Comparison of ENCODE assay signal across 1 fruit fly cellular context in the genomic region with DNA sequence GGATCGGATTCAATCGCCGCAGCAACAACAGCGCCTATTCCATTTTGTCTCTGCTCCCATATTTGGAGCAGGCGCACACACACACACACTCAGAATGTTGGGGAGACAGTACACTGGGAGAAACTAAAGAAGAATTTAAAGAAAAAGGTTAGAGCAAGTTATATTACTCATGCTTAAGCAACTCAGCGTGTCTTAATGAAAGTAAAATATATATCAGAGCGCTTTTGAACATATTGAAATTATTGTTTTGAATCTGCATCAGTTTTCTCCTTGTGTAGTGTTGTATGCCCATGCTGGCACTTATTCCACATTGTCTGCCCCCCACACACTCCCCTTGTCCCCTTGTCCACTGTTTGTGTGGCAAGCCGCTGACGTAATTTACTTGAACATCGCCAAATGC.
TF ChIP-seq lines count a peak whose summit lies in the region.

No protein-coding gene starts in this region.

TF ChIP-seq in whole organism, embryonic, 481 proteins besides CTCF, POLR2A, EP300 and RAD21 (continued from another document and continues in another):
- TF ChIP-seq Side (GFP tag; optimal IDR thresholded peaks at IDR 0.05; lab: Kevin White, UChicago): peak; percentile 72
- peak; percentile 80 for TF ChIP-seq CG1792 (GFP tag; optimal IDR thresholded peaks at IDR 0.05; lab: Kevin White, UChicago)
- peak; percentile 29 for TF ChIP-seq CG6654 (GFP tag; optimal IDR thresholded peaks at IDR 0.05; lab: Kevin White, UChicago)
- no peak for TF ChIP-seq hbn (GFP tag; IDR thresholded peaks at IDR 0.05; lab: Robert Waterston, UW; ENCODE audit: partially characterized antibody)
- TF ChIP-seq CG2712 (tag; optimal IDR thresholded peaks at IDR 0.05; lab: Kevin White, UChicago): no peak
- TF ChIP-seq Rx (GFP tag; IDR thresholded peaks at IDR 0.05; lab: Robert Waterston, UW): peak; percentile 76
- no peak for TF ChIP-seq mld (GFP tag; IDR thresholded peaks at IDR 0.05; lab: Robert Waterston, UW; ENCODE audit: partially characterized antibody)
- no peak for TF ChIP-seq Sin3A (optimal IDR thresholded peaks at IDR 0.05; lab: Kevin White, UChicago)
- TF ChIP-seq CG13287 (GFP tag; IDR thresholded peaks at IDR 0.05; lab: Robert Waterston, UW; ENCODE audit: partially characterized antibody): no peak
- peak; percentile 67 for TF ChIP-seq fu2 (GFP tag; optimal IDR thresholded peaks at IDR 0.05; lab: Kevin White, UChicago)
- TF ChIP-seq sens-2 (GFP tag; IDR thresholded peaks at IDR 0.05; lab: Robert Waterston, UW): peak; percentile 69; the same call in 1 of the 2 replicates
- TF ChIP-seq h (optimal IDR thresholded peaks at IDR 0.05; lab: Kevin White, UChicago): no peak
- TF ChIP-seq D19A (tag; optimal IDR thresholded peaks at IDR 0.05; lab: Kevin White, UChicago): peak; percentile 70
- TF ChIP-seq CG6272 (GFP tag; IDR thresholded peaks at IDR 0.05; lab: Robert Waterston, UW): peak; percentile 65
- peak; percentile 73 for TF ChIP-seq scrt (GFP tag; optimal IDR thresholded peaks at IDR 0.05; lab: Kevin White, UChicago)
- TF ChIP-seq emc (GFP tag; optimal IDR thresholded peaks at IDR 0.05; lab: Kevin White, UChicago): peak; percentile 50
- no peak for TF ChIP-seq CG9797 (GFP tag; optimal IDR thresholded peaks at IDR 0.05; lab: Kevin White, UChicago)
- TF ChIP-seq NFAT (GFP tag; IDR thresholded peaks at IDR 0.05; lab: Robert Waterston, UW): 0 out of 2 replicates have a peak, but pooled peaks have one; percentile 13
- peak; percentile 43 for TF ChIP-seq CG30431 (GFP tag; optimal IDR thresholded peaks at IDR 0.05; lab: Kevin White, UChicago)
- peak; percentile 50 for TF ChIP-seq dm (GFP tag; optimal IDR thresholded peaks at IDR 0.05; lab: Kevin White, UChicago)
- peak; percentile 77 for TF ChIP-seq CG30403 (GFP tag; optimal IDR thresholded peaks at IDR 0.05; lab: Kevin White, UChicago)
- peak; percentile 69 for TF ChIP-seq ap (GFP tag; IDR thresholded peaks at IDR 0.05; lab: Robert Waterston, UW)
- TF ChIP-seq CG7372 (GFP tag; IDR thresholded peaks at IDR 0.05; lab: Robert Waterston, UW): peak; percentile 73
- TF ChIP-seq PHDP (tag; optimal IDR thresholded peaks at IDR 0.05; lab: Kevin White, UChicago): peak; percentile 80
- TF ChIP-seq hb (GFP tag; IDR thresholded peaks at IDR 0.05; lab: Robert Waterston, UW; ENCODE audit: partially characterized antibody): no peak
- TF ChIP-seq CG15073 (GFP tag; optimal IDR thresholded peaks at IDR 0.05; lab: Kevin White, UChicago): no peak
- TF ChIP-seq CG6683 (GFP tag; optimal IDR thresholded peaks at IDR 0.05; lab: Kevin White, UChicago): peak; percentile 58
- peak; percentile 71; the same call in 2 of the 3 replicates for TF ChIP-seq ken (GFP tag; IDR thresholded peaks at IDR 0.05; lab: Robert Waterston, UW)
- TF ChIP-seq CG9437 (GFP tag; optimal IDR thresholded peaks at IDR 0.05; lab: Kevin White, UChicago): peak; percentile 52
- no peak for TF ChIP-seq YL-1 (GFP tag; optimal IDR thresholded peaks at IDR 0.05; lab: Kevin White, UChicago)
- TF ChIP-seq CG2875 (GFP tag; optimal IDR thresholded peaks at IDR 0.05; lab: Kevin White, UChicago): peak; percentile 58
- TF ChIP-seq Antp (GFP tag; optimal IDR thresholded peaks at IDR 0.05; lab: Kevin White, UChicago): peak; percentile 71
- TF ChIP-seq run (tag; optimal IDR thresholded peaks at IDR 0.05; lab: Kevin White, UChicago): peak; percentile 43
- TF ChIP-seq vfl (GFP tag; optimal IDR thresholded peaks at IDR 0.05; lab: Kevin White, UChicago): peak; percentile 45
- TF ChIP-seq exex (tag; optimal IDR thresholded peaks at IDR 0.05; lab: Kevin White, UChicago): peak; percentile 27
- TF ChIP-seq crol (GFP tag; IDR thresholded peaks at IDR 0.05; lab: Robert Waterston, UW): peak; percentile 58
- peak; percentile 56 for TF ChIP-seq CG10543 (GFP tag; optimal IDR thresholded peaks at IDR 0.05; lab: Kevin White, UChicago)
- peak; percentile 62 for TF ChIP-seq CG10959 (GFP tag; IDR thresholded peaks at IDR 0.05; lab: Robert Waterston, UW)
- peak; percentile 73 for TF ChIP-seq CG6854 (GFP tag; optimal IDR thresholded peaks at IDR 0.05; lab: Kevin White, UChicago)
- no peak for TF ChIP-seq Tbp (GFP tag; optimal IDR thresholded peaks at IDR 0.05; lab: Kevin White, UChicago)
- TF ChIP-seq Hr3 (GFP tag; optimal IDR thresholded peaks at IDR 0.05; lab: Kevin White, UChicago): peak; percentile 72
- peak; percentile 51; the same call in 1 of the 3 replicates for TF ChIP-seq CG11093 (GFP tag; IDR thresholded peaks at IDR 0.05; lab: Robert Waterston, UW)
- TF ChIP-seq Ada2b (GFP tag; IDR thresholded peaks at IDR 0.05; lab: Robert Waterston, UW): peak; percentile 80
- peak; percentile 51 for TF ChIP-seq Fer2 (tag; optimal IDR thresholded peaks at IDR 0.05; lab: Kevin White, UChicago)
- TF ChIP-seq CG11456 (GFP tag; IDR thresholded peaks at IDR 0.05; lab: Robert Waterston, UW): peak; percentile 81
- TF ChIP-seq Ets65A (GFP tag; lab: Kevin White, UChicago): peak; percentile 97
- peak; percentile 69 for TF ChIP-seq chm (GFP tag; IDR thresholded peaks at IDR 0.05; lab: Robert Waterston, UW)
- TF ChIP-seq Ptx1 (GFP tag; IDR thresholded peaks at IDR 0.05; lab: Robert Waterston, UW): peak; percentile 82
- TF ChIP-seq ERR (GFP tag; optimal IDR thresholded peaks at IDR 0.05; lab: Kevin White, UChicago): peak; percentile 80
- 0 out of 3 replicates have a peak, but pooled peaks have one; percentile 39 for TF ChIP-seq CG7357 (GFP tag; IDR thresholded peaks at IDR 0.05; lab: Robert Waterston, UW)
- TF ChIP-seq nmo (GFP tag; optimal IDR thresholded peaks at IDR 0.05; lab: Kevin White, UChicago): peak; percentile 86
- peak; percentile 76 for TF ChIP-seq caup (GFP tag; optimal IDR thresholded peaks at IDR 0.05; lab: Kevin White, UChicago; ENCODE audit: severe bottlenecking)
- TF ChIP-seq Hr39 (optimal IDR thresholded peaks at IDR 0.05; lab: Kevin White, UChicago): no peak
- peak; percentile 75 for TF ChIP-seq Awh (GFP tag; IDR thresholded peaks at IDR 0.05; lab: Robert Waterston, UW)
- TF ChIP-seq CG15269 (tag; optimal IDR thresholded peaks at IDR 0.05; lab: Kevin White, UChicago): peak; percentile 81
- TF ChIP-seq Eip74EF (GFP tag; optimal IDR thresholded peaks at IDR 0.05; lab: Kevin White, UChicago): peak in 1 of 2 experiments; percentile 78
- peak; percentile 41 for TF ChIP-seq CG9609 (GFP tag; optimal IDR thresholded peaks at IDR 0.05; lab: Kevin White, UChicago)
- TF ChIP-seq tin (GFP tag; optimal IDR thresholded peaks at IDR 0.05; lab: Kevin White, UChicago): peak; percentile 82
- peak; percentile 61 for TF ChIP-seq CHES-1-like (GFP tag; optimal IDR thresholded peaks at IDR 0.05; lab: Kevin White, UChicago)
- TF ChIP-seq CG10321 (GFP tag; IDR thresholded peaks at IDR 0.05; lab: Robert Waterston, UW): 0 out of 2 replicates have a peak, but pooled peaks have one; percentile 13
- peak; percentile 8 for TF ChIP-seq CG34376 (GFP tag; optimal IDR thresholded peaks at IDR 0.05; lab: Kevin White, UChicago)
- peak; percentile 83 for TF ChIP-seq pnt (GFP tag; optimal IDR thresholded peaks at IDR 0.05; lab: Kevin White, UChicago)
- peak; percentile 61; the same call in 1 of the 2 replicates for TF ChIP-seq gsb (GFP tag; IDR thresholded peaks at IDR 0.05; lab: Robert Waterston, UW)
- peak; percentile 77 for TF ChIP-seq Aef1 (GFP tag; IDR thresholded peaks at IDR 0.05; lab: Robert Waterston, UW)
- TF ChIP-seq Sox102F (GFP tag; optimal IDR thresholded peaks at IDR 0.05; lab: Kevin White, UChicago): peak; percentile 87
- TF ChIP-seq row (GFP tag; IDR thresholded peaks at IDR 0.05; lab: Robert Waterston, UW): peak; percentile 87
- peak; percentile 62 for TF ChIP-seq CG6813 (GFP tag; optimal IDR thresholded peaks at IDR 0.05; lab: Kevin White, UChicago)
- peak; percentile 75 for TF ChIP-seq CG14441 (GFP tag; IDR thresholded peaks at IDR 0.05; lab: Robert Waterston, UW)
- peak; percentile 61 for TF ChIP-seq CG14965 (GFP tag; optimal IDR thresholded peaks at IDR 0.05; lab: Kevin White, UChicago; ENCODE audit: borderline replicate concordance)
- peak; percentile 48 for TF ChIP-seq NC2β (GFP tag; optimal IDR thresholded peaks at IDR 0.05; lab: Kevin White, UChicago)
- peak; percentile 69 for TF ChIP-seq gro (GFP tag; optimal IDR thresholded peaks at IDR 0.05; lab: Kevin White, UChicago)
- peak; percentile 57 for TF ChIP-seq Bdp1 (GFP tag; optimal IDR thresholded peaks at IDR 0.05; lab: Kevin White, UChicago)
- no peak for TF ChIP-seq nom (GFP tag; optimal IDR thresholded peaks at IDR 0.05; lab: Kevin White, UChicago)
- peak; percentile 65 for TF ChIP-seq CG9215 (GFP tag; IDR thresholded peaks at IDR 0.05; lab: Robert Waterston, UW)
- TF ChIP-seq Fer1 (GFP tag; optimal IDR thresholded peaks at IDR 0.05; lab: Kevin White, UChicago): peak; percentile 88
- no peak for TF ChIP-seq knrl (GFP tag; IDR thresholded peaks at IDR 0.05; lab: Robert Waterston, UW; ENCODE audit: partially characterized antibody)
- peak; percentile 79 for TF ChIP-seq Meics (GFP tag; optimal IDR thresholded peaks at IDR 0.05; lab: Kevin White, UChicago)
- TF ChIP-seq Dref (GFP tag; IDR thresholded peaks at IDR 0.05; lab: Robert Waterston, UW): no peak
- TF ChIP-seq MTF-1 (GFP tag; optimal IDR thresholded peaks at IDR 0.05; lab: Kevin White, UChicago; ENCODE audit: borderline replicate concordance): peak; percentile 49
- peak; percentile 66 for TF ChIP-seq ewg (GFP tag; optimal IDR thresholded peaks at IDR 0.05; lab: Kevin White, UChicago)
- peak; percentile 71 for TF ChIP-seq nau (GFP tag; optimal IDR thresholded peaks at IDR 0.05; lab: Kevin White, UChicago)
- TF ChIP-seq Drgx (GFP tag; IDR thresholded peaks at IDR 0.05; lab: Robert Waterston, UW): peak; percentile 91
- TF ChIP-seq CG18476 (GFP tag; optimal IDR thresholded peaks at IDR 0.05; lab: Kevin White, UChicago): peak; percentile 67
- TF ChIP-seq bowl (GFP tag; IDR thresholded peaks at IDR 0.05; lab: Robert Waterston, UW): no peak
- TF ChIP-seq CG34422 (GFP tag; IDR thresholded peaks at IDR 0.05; lab: Robert Waterston, UW): peak; percentile 74
- peak; percentile 55 for TF ChIP-seq HLH54F (GFP tag; optimal IDR thresholded peaks at IDR 0.05; lab: Kevin White, UChicago)
- TF ChIP-seq CG8281 (tag; optimal IDR thresholded peaks at IDR 0.05; lab: Kevin White, UChicago): peak; percentile 32
- no peak for TF ChIP-seq hkb (optimal IDR thresholded peaks at IDR 0.05; lab: Kevin White, UChicago)
- peak; percentile 81 for TF ChIP-seq hkb (GFP tag; IDR thresholded peaks at IDR 0.05; lab: Robert Waterston, UW)
- TF ChIP-seq br (optimal IDR thresholded peaks at IDR 0.05; lab: Kevin White, UChicago): no peak
- peak; percentile 8 for TF ChIP-seq CG2116 (GFP tag; optimal IDR thresholded peaks at IDR 0.05; lab: Kevin White, UChicago)
- peak; percentile 50 for TF ChIP-seq cato (GFP tag; optimal IDR thresholded peaks at IDR 0.05; lab: Kevin White, UChicago; ENCODE audit: borderline replicate concordance)
- TF ChIP-seq cwo (GFP tag; optimal IDR thresholded peaks at IDR 0.05; lab: Kevin White, UChicago): peak; percentile 79
- peak; percentile 77 for TF ChIP-seq CG1024 (GFP tag; IDR thresholded peaks at IDR 0.05; lab: Robert Waterston, UW)
- peak; percentile 49 for TF ChIP-seq CG16815 (GFP tag; optimal IDR thresholded peaks at IDR 0.05; lab: Kevin White, UChicago)
- TF ChIP-seq CG12071 (GFP tag; optimal IDR thresholded peaks at IDR 0.05; lab: Kevin White, UChicago): peak; percentile 72
- peak; percentile 84 for TF ChIP-seq CG4820 (GFP tag; optimal IDR thresholded peaks at IDR 0.05; lab: Kevin White, UChicago)
- TF ChIP-seq pros (GFP tag; optimal IDR thresholded peaks at IDR 0.05; lab: Kevin White, UChicago): no peak
- TF ChIP-seq CG12236 (GFP tag; optimal IDR thresholded peaks at IDR 0.05; lab: Kevin White, UChicago): peak; percentile 49
- TF ChIP-seq ATbp (GFP tag; optimal IDR thresholded peaks at IDR 0.05; lab: Kevin White, UChicago): peak; percentile 76
- peak; percentile 74 for TF ChIP-seq NfI (GFP tag; optimal IDR thresholded peaks at IDR 0.05; lab: Kevin White, UChicago)
- TF ChIP-seq CG16863 (GFP tag; optimal IDR thresholded peaks at IDR 0.05; lab: Kevin White, UChicago): peak; percentile 70
- TF ChIP-seq jing (GFP tag; optimal IDR thresholded peaks at IDR 0.05; lab: Kevin White, UChicago): peak; percentile 47
- TF ChIP-seq CG14050 (GFP tag; IDR thresholded peaks at IDR 0.05; lab: Robert Waterston, UW): peak; percentile 73
- peak; percentile 63 for TF ChIP-seq Atf-2 (GFP tag; optimal IDR thresholded peaks at IDR 0.05; lab: Kevin White, UChicago)
- TF ChIP-seq CG11560 (tag; IDR thresholded peaks at IDR 0.05; lab: Robert Waterston, UW): peak; percentile 73; the same call in 2 of the 3 replicates
- TF ChIP-seq odd (GFP tag; optimal IDR thresholded peaks at IDR 0.05; lab: Kevin White, UChicago): peak; percentile 46
- TF ChIP-seq crp (GFP tag; optimal IDR thresholded peaks at IDR 0.05; lab: Kevin White, UChicago): peak in 1 of 2 experiments; percentile 11
- peak; percentile 61 for TF ChIP-seq fd3F (GFP tag; optimal IDR thresholded peaks at IDR 0.05; lab: Kevin White, UChicago)
- TF ChIP-seq en (GFP tag; optimal IDR thresholded peaks at IDR 0.05; lab: Kevin White, UChicago): no peak
- TF ChIP-seq D19B (GFP tag; optimal IDR thresholded peaks at IDR 0.05; lab: Kevin White, UChicago): peak; percentile 44
- peak; percentile 69; the same call in 1 of the 2 replicates for TF ChIP-seq H2.0 (GFP tag; IDR thresholded peaks at IDR 0.05; lab: Robert Waterston, UW)
- TF ChIP-seq Lpt (GFP tag; optimal IDR thresholded peaks at IDR 0.05; lab: Kevin White, UChicago): no peak
- no peak for TF ChIP-seq Opbp (GFP tag; IDR thresholded peaks at IDR 0.05; lab: Robert Waterston, UW; ENCODE audit: partially characterized antibody)
- TF ChIP-seq CG14667 (GFP tag; IDR thresholded peaks at IDR 0.05; lab: Robert Waterston, UW): peak; percentile 58
- peak; percentile 68 for TF ChIP-seq maf-S (GFP tag; optimal IDR thresholded peaks at IDR 0.05; lab: Kevin White, UChicago)
- TF ChIP-seq pzg (GFP tag; optimal IDR thresholded peaks at IDR 0.05; lab: Kevin White, UChicago): no peak
- peak; percentile 55 for TF ChIP-seq Mad (GFP tag; optimal IDR thresholded peaks at IDR 0.05; lab: Kevin White, UChicago)
- peak; percentile 22 for TF ChIP-seq CG18011 (GFP tag; optimal IDR thresholded peaks at IDR 0.05; lab: Kevin White, UChicago)
- peak; percentile 80 for TF ChIP-seq esg (GFP tag; conservative IDR thresholded peaks at IDR 0.05; lab: Robert Waterston, UW)
- peak; percentile 64 for TF ChIP-seq CG12219 (GFP tag; optimal IDR thresholded peaks at IDR 0.05; lab: Kevin White, UChicago)
- no peak for TF ChIP-seq dan (GFP tag; IDR thresholded peaks at IDR 0.05; lab: Robert Waterston, UW)
- no peak for TF ChIP-seq wek (GFP tag; optimal IDR thresholded peaks at IDR 0.05; lab: Kevin White, UChicago)
- peak; percentile 60 for TF ChIP-seq ems (GFP tag; optimal IDR thresholded peaks at IDR 0.05; lab: Kevin White, UChicago)
